Worm (Caenorhabditis elegans) whole organism, L4 larva: ENCODE data around the gene try-1.

Experiments used
- D1046.2 ChIP-seq: fragments of 200-800 bp; sonication (Bioruptor generic); IDR thresholded peaks from 2 replicates; pipeline ENCODE4 v1.3.6; 2022; ENCODE audit warnings: missing genetic modification characterization, missing compliant biosample characterization
- F10B5.3 ChIP-seq: sonication (generic microtip); optimal IDR thresholded peaks from 2 replicates; lab custom pipeline; 2016; ENCODE audit warnings: mild to moderate bottlenecking, missing genetic modification characterization, missing compliant biosample characterization
- F44E2.7 ChIP-seq: fragments of 200-800 bp; sonication (Bioruptor generic); IDR thresholded peaks from 2 replicates; pipeline ENCODE4 v2.1.2; 2022; ENCODE audit warnings: missing genetic modification characterization, missing compliant biosample characterization
- R02D3.7 ChIP-seq: fragments of 150-350 bp; sonication (generic microtip); optimal IDR thresholded peaks from 3 replicates; lab custom pipeline; 2014; ENCODE audit warnings: missing biosample characterization, missing genetic modification characterization
- T20F7.1 ChIP-seq: fragments of 200-800 bp; sonication (Bioruptor generic); optimal IDR thresholded peaks from 2 replicates; lab custom pipeline; 2018; ENCODE audit warnings: mild to moderate bottlenecking, missing genetic modification characterization, missing compliant biosample characterization
- T26A8.4 ChIP-seq: fragments of 200-800 bp; sonication (Bioruptor generic); IDR thresholded peaks from 2 replicates; pipeline ENCODE4 v1.3.6; 2022; ENCODE audit warnings: missing genetic modification characterization, missing compliant biosample characterization
- Y105C5A.15 ChIP-seq: fragments of 200-800 bp; sonication (Bioruptor generic); IDR thresholded peaks from 2 replicates; pipeline ENCODE4 v1.3.6; 2022; ENCODE audit warnings: missing genetic modification characterization, missing compliant biosample characterization
- Y5F2A.4 ChIP-seq: fragments of 200-800 bp; sonication (Bioruptor generic); optimal IDR thresholded peaks from 2 replicates; lab custom pipeline; 2018; ENCODE audit warnings: mild to moderate bottlenecking, missing genetic modification characterization, missing compliant biosample characterization
- aha-1 ChIP-seq: fragments of 150-350 bp; peaks from one replicate; lab custom pipeline; 2014; ENCODE audit warnings: missing biosample characterization, missing genetic modification characterization
- aly-2 ChIP-seq: sonication (generic microtip); optimal IDR thresholded peaks from 2 replicates; lab custom pipeline; 2018; ENCODE audit warnings: missing biosample characterization, missing genetic modification characterization
- ama-1 ChIP-seq: fragments of 150-350 bp; optimal IDR thresholded peaks from 2 replicates; lab custom pipeline; 2014; ENCODE audit warnings: inconsistent platforms, mixed read lengths
- arid-1 ChIP-seq: fragments of 200-800 bp; sonication (Bioruptor generic); conservative IDR thresholded peaks from 2 replicates; pipeline ENCODE4 v1.3.6; 2022; ENCODE audit warnings: missing genetic modification reagents, missing genetic modification characterization, missing compliant biosample characterization
- ceh-20 ChIP-seq: fragments of 200-800 bp; sonication (Bioruptor generic); IDR thresholded peaks from 2 replicates; pipeline ENCODE4 v1.3.6; 2022; ENCODE audit warnings: missing genetic modification reagents, missing genetic modification characterization, missing compliant biosample characterization
- ceh-32 ChIP-seq: sonication (generic microtip); optimal IDR thresholded peaks from 2 replicates; lab custom pipeline; 2016; ENCODE audit warnings: mild to moderate bottlenecking, missing genetic modification characterization, missing compliant biosample characterization; ENCODE audit not compliant: poor library complexity
- ctbp-1 ChIP-seq: fragments of 200-800 bp; sonication (Bioruptor generic); IDR thresholded peaks from 2 replicates; pipeline ENCODE4 v1.3.6; 2022; ENCODE audit warnings: missing genetic modification reagents, missing genetic modification characterization, missing compliant biosample characterization
- dmd-6 ChIP-seq: fragments of 200-800 bp; sonication (Bioruptor generic); IDR thresholded peaks from 2 replicates; pipeline ENCODE4 v1.3.6; 2022; ENCODE audit warnings: missing genetic modification reagents, missing genetic modification characterization, missing compliant biosample characterization
- dmd-8 ChIP-seq: fragments of 200-800 bp; sonication (Bioruptor generic); IDR thresholded peaks from 2 replicates; pipeline ENCODE4 v1.3.6; 2022; ENCODE audit warnings: missing genetic modification characterization, missing compliant biosample characterization
- egl-27 ChIP-seq: sonication (generic microtip); optimal IDR thresholded peaks from 3 replicates; lab custom pipeline; 2017; ENCODE audit warnings: missing biosample characterization, missing genetic modification reagents, missing genetic modification characterization
- gei-8 ChIP-seq: fragments of 200-800 bp; sonication (Bioruptor generic); optimal IDR thresholded peaks from 2 replicates; lab custom pipeline; 2018; ENCODE audit warnings: mild to moderate bottlenecking, missing genetic modification characterization, missing compliant biosample characterization
- hlh-11 ChIP-seq: fragments of 200-800 bp; sonication (Bioruptor generic); optimal IDR thresholded peaks from 2 replicates; lab custom pipeline; 2018; ENCODE audit warnings: mild to moderate bottlenecking, missing genetic modification characterization, missing compliant biosample characterization
- hlh-30 ChIP-seq: sonication (generic microtip); optimal IDR thresholded peaks from 2 replicates; lab custom pipeline; 2017; ENCODE audit warnings: antibody characterized with exemption, mild to moderate bottlenecking, missing genetic modification characterization, missing compliant biosample characterization; ENCODE audit not compliant: insufficient read depth
- lin-38 ChIP-seq: fragments of 200-800 bp; sonication (Bioruptor generic); IDR thresholded peaks from 2 replicates; pipeline ENCODE4 v1.3.6; 2022; ENCODE audit warnings: missing genetic modification reagents, missing genetic modification characterization, missing compliant biosample characterization
- madf-5 ChIP-seq, 2 experiments: fragments of 200-800 bp; sonication (Bioruptor generic); IDR thresholded peaks; 2 replicates each; pipeline ENCODE4 v1.3.6; 2022; ENCODE audit warnings: missing compliant biosample characterization in 2 of 2, missing genetic modification characterization in 2 of 2
- madf-9 ChIP-seq: fragments of 200-800 bp; sonication (Bioruptor generic); conservative IDR thresholded peaks from 2 replicates; pipeline ENCODE4 v1.3.6; 2022; ENCODE audit warnings: missing genetic modification reagents, missing genetic modification characterization, missing compliant biosample characterization
- mdl-1 ChIP-seq, 2 experiments: fragments of 150-350 bp in 1 of 2; sonication (generic microtip) in 1 of 2; optimal IDR thresholded peaks; 2 replicates each; lab custom pipeline; 2014 to 2017; ENCODE audit warnings: missing biosample characterization in 2 of 2, missing genetic modification characterization in 2 of 2
- mep-1 ChIP-seq: fragments of 150-350 bp; sonication (generic microtip); optimal IDR thresholded peaks from 3 replicates; lab custom pipeline; 2014; ENCODE audit warnings: missing biosample characterization, missing genetic modification characterization
- mxl-3 ChIP-seq: fragments of 200-800 bp; sonication (Bioruptor generic); optimal IDR thresholded peaks from 2 replicates; lab custom pipeline; 2018; ENCODE audit warnings: mild to moderate bottlenecking, missing genetic modification characterization, missing compliant biosample characterization
- nhr-10 ChIP-seq: fragments of 150-350 bp; optimal IDR thresholded peaks from 2 replicates; lab custom pipeline; 2014; ENCODE audit warnings: missing biosample characterization, missing genetic modification characterization
- nhr-41 ChIP-seq: fragments of 200-800 bp; sonication (Bioruptor generic); IDR thresholded peaks from 2 replicates; pipeline ENCODE4 v1.3.6; 2022; ENCODE audit warnings: missing genetic modification reagents, missing genetic modification characterization, missing compliant biosample characterization
- nhr-48 ChIP-seq: sonication (generic microtip); optimal IDR thresholded peaks from 2 replicates; lab custom pipeline; 2016; ENCODE audit warnings: mild to moderate bottlenecking, missing genetic modification characterization, missing compliant biosample characterization
- nhr-6 ChIP-seq: fragments of 150-350 bp; optimal IDR thresholded peaks from 2 replicates; lab custom pipeline; 2014; ENCODE audit warnings: missing biosample characterization, missing genetic modification characterization
- set-16 ChIP-seq: fragments of 200-800 bp; sonication (Bioruptor generic); IDR thresholded peaks from 2 replicates; pipeline ENCODE4 v1.3.6; 2022; ENCODE audit warnings: missing genetic modification reagents, missing genetic modification characterization, missing compliant biosample characterization
- snpc-1.2 ChIP-seq: fragments of 200-800 bp; sonication (Bioruptor generic); IDR thresholded peaks from 2 replicates; pipeline ENCODE4 v1.3.6; 2022; ENCODE audit warnings: missing genetic modification reagents, missing genetic modification characterization, missing compliant biosample characterization
- spr-1 ChIP-seq: sonication (generic microtip); optimal IDR thresholded peaks from 2 replicates; lab custom pipeline; 2016; ENCODE audit warnings: mild to moderate bottlenecking, missing genetic modification characterization, missing compliant biosample characterization
- zip-2 ChIP-seq: fragments of 150-350 bp; optimal IDR thresholded peaks from 2 replicates; lab custom pipeline; 2014; ENCODE audit warnings: missing biosample characterization, missing genetic modification characterization
- ztf-11 ChIP-seq: fragments of 150-350 bp; optimal IDR thresholded peaks from 2 replicates; lab custom pipeline; 2014; ENCODE audit warnings: missing biosample characterization, missing genetic modification characterization

try-1 gene

DNA sequence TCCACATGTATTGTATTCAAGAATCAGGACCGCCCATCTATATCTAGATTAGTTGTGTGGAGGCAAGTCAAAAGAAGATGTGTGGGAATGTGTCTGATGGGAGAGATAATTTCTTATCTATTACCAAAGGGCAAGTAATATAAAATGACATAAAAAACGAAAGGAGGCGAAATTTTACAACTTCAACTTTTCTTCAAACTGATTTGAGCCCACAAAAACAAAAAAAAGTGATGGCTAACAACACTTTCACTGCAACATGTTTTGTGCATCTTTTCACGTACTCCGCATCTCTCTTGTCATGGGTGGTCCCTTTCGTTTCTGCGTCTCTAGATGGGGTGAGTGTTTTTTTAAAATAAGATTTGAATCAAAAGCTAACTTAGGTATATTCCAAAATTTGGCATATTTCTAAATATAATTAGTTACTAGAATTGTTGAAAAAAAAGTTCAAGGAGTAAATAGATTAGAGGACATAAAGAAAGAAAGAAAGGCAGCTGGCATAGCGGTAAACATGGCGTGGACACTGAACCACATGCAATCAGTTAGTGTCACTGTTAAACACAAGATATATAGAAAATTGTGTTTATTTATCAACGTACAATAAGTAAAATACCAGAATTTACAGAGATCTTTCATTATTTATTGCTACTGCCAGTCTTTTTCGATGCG lies 7.7 kb downstream of the try-1 start, which contains the start of gene ZK546.19 (continued):
- TF ChIP-seq ceh-20 (GFP tag; lab: Robert Waterston, UW) (0 out of 2 replicates have a peak, but pooled peaks have one; percentile 39), egl-27 (tag; lab: Kevin White, UChicago) (no peak), dmd-6 (GFP tag; lab: Robert Waterston, UW) (no peak; the same call in 1 of the 2 replicates), ama-1 (lab: Kevin White, UChicago) (peak; percentile 27), T20F7.1 (GFP tag; lab: Kevin White, UChicago) (peak; percentile 21), hlh-11 (peak; percentile 5), ctbp-1 (GFP tag; lab: Robert Waterston, UW) (no peak), madf-9 (GFP tag; lab: Robert Waterston, UW) (no peak), mxl-3 (GFP tag; lab: Kevin White, UChicago) (no peak), nhr-41 (no peak), dmd-8 (GFP tag; lab: Robert Waterston, UW) (no peak), aha-1 (tag; lab: Kevin White, UChicago) (peak; percentile 100), R02D3.7 (tag; lab: Kevin White, UChicago) (no peak), D1046.2 (GFP tag; lab: Robert Waterston, UW) (no peak), nhr-10 (tag; lab: Kevin White, UChicago) (peak; percentile 5), hlh-30 (tag; lab: Kevin White, UChicago) (peak; percentile 1), set-16 (GFP tag; lab: Robert Waterston, UW) (no peak)
- TF ChIP-seq, all 104 proteins: peak for 14

DNA sequence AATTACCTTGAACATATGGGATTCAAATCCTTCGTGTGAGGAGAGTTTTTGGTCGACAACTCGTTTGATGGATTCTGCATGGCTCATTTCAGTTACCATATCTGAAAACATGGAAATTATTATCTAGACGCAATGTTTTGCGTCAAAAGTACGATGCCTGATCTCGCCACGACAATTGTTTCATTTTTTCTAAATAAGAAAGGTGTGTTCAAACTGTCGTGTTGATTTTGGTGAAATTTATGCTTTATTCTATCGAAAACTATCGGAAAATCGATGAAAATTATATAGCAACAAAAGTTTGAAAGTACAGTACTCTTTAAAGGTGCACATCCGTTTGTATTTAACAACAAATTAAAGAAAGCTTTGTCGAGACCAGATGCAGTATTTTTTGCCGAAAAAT lies 8.3 kb downstream of the try-1 start, which contains the start of gene cblc-1:
cblc-1 (minus strand) TSS at position 101 of the 400 bp plus-strand sequence.
- no peak for TF ChIP-seq gei-8
- no peak for TF ChIP-seq arid-1 (GFP tag; lab: Robert Waterston, UW)
- no peak for TF ChIP-seq F44E2.7 (GFP tag; lab: Robert Waterston, UW)
- no peak for TF ChIP-seq nhr-6 (tag; lab: Kevin White, UChicago)
- TF ChIP-seq mep-1 = no peak
- TF ChIP-seq zip-2 (tag; lab: Kevin White, UChicago) = no peak
- no peak for TF ChIP-seq F10B5.3
- no peak for TF ChIP-seq spr-1
- no peak for TF ChIP-seq madf-5 (GFP tag; IDR thresholded peaks at IDR 0.05; lab: Robert Waterston, UW)
- no peak for TF ChIP-seq madf-9 (GFP tag; lab: Robert Waterston, UW)
- no peak for TF ChIP-seq nhr-48
- no peak for TF ChIP-seq D1046.2 (GFP tag; lab: Robert Waterston, UW)
- TF ChIP-seq Y5F2A.4 (GFP tag; lab: Kevin White, UChicago) = no peak

DNA sequence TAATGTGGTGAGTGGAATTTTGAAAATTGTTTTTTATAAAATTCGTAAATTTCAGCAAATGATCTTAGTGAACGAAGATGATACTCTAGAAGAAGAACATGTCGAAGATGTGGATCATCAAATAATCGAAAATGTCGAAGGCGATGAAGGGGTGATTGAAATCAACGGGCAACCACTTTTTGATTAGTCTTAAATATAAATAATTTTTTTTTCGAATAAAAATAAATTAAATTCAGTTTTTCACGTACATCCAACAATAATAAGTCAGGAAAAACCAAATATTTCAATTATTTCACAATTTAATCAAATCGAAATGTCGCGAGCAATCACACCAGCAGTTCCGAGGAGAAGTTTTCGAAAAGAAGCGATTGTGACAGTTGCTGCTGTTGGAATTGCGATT lies 11.6 kb downstream of the try-1 start, which contains the start of gene ZK546.4:
ZK546.4 (plus strand) TSS at position 301 of the 400 bp plus-strand sequence.
- no peak for TF ChIP-seq ceh-32 (tag; lab: Kevin White, UChicago)

DNA sequence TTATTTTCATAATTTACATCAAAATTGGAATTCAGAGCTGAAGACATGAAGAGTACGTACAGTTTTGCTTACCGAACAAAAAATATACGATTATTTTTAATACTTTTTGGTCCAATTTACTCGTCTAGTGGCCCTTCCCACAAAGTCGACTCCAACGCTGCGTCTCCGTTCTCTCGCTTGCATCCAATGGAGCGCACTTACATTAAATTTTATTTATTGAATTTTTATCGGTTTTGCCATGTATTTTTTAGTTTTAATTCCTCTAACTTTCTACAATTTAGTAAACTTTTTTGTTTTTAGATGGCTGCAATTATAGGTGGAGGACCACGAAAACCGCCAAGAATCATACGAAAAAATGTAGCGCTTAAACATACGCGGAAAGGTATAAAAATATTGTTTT lies 13.8 kb downstream of the try-1 start, which contains the start of gene ZK546.5:
ZK546.5 (plus strand) TSS at position 301 of the 400 bp plus-strand sequence.
- TF ChIP-seq aha-1 (tag; lab: Kevin White, UChicago) (peak; percentile 24), lin-38 (GFP tag; lab: Robert Waterston, UW) (peak; percentile 60), T26A8.4 (no peak), ztf-11 (tag; lab: Kevin White, UChicago) (no peak)

ce11 chrII:4934954-4935353 lies 14.4 kb downstream of the try-1 start, which contains the start of gene gst-30:
Gene gst-30, minus strand, starts transcription at chrII:4935054.
- TF ChIP-seq aly-2 (tag; lab: Kevin White, UChicago) (no peak), D1046.2 (GFP tag; lab: Robert Waterston, UW) (no peak), madf-5 (GFP tag; IDR thresholded peaks at IDR 0.05; lab: Robert Waterston, UW) (no peak), madf-9 (GFP tag; lab: Robert Waterston, UW) (no peak), mdl-1 (tag; optimal IDR thresholded peaks at IDR 0.05; lab: Kevin White, UChicago) (no peak), snpc-1.2 (GFP tag; lab: Robert Waterston, UW) (no peak), Y105C5A.15 (GFP tag; lab: Robert Waterston, UW) (no peak)
